Worm (Caenorhabditis elegans) whole organism, mixed stage, embryonic: Measurements from ENCODE around the gene unk-1.

Source experiments
- cnd-1 ChIP-seq: fragments of 200-800 bp; sonication (Bioruptor generic); optimal IDR thresholded peaks from 2 replicates; lab custom pipeline; 2018; ENCODE audit warnings: mild to moderate bottlenecking, missing genetic modification characterization, missing compliant biosample characterization
- elt-1 ChIP-seq: sonication (generic microtip); optimal IDR thresholded peaks from 2 replicates; lab custom pipeline; 2017; ENCODE audit warnings: missing genetic modification characterization, mild to moderate bottlenecking, missing compliant biosample characterization, antibody characterized with exemption, moderate library complexity, borderline replicate concordance; ENCODE audit not compliant: insufficient read depth
- mep-1 ChIP-seq: fragments of 150-350 bp; optimal IDR thresholded peaks from 2 replicates; lab custom pipeline; 2017; ENCODE audit warnings: missing biosample characterization, missing genetic modification reagents, missing genetic modification characterization, inconsistent platforms
- nhr-76 ChIP-seq: sonication (generic microtip); optimal IDR thresholded peaks from 2 replicates; lab custom pipeline; 2017; ENCODE audit warnings: missing biosample characterization, missing genetic modification characterization
- sem-2 ChIP-seq: fragments of 200-800 bp; sonication (Bioruptor generic); optimal IDR thresholded peaks from 2 replicates; lab custom pipeline; 2018; ENCODE audit warnings: mild to moderate bottlenecking, missing genetic modification characterization, missing compliant biosample characterization
- zip-8 ChIP-seq: fragments of 150-350 bp; optimal IDR thresholded peaks from 2 replicates; lab custom pipeline; 2014; ENCODE audit warnings: missing biosample characterization, missing genetic modification characterization

DNA sequence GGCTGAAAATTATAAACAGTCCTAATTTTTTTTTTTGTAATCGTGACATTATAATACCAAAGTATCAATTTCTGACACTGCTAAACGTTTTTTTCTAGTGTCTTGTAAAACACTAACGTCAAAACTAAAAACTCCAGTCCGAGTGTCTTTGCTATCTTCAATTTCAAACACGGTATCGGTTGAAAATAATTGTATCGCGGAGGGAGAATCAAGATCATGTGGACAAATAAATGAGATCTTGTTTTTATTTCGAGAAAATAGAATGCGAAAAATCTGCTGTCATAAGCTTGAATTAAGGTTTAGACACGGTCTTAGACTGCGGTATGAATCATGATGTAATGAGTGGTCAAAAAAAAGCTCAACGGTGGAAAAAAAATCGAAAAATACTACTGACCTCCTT lies 33.9 kb downstream of the unk-1 start:
- no peak for TF ChIP-seq mep-1 (tag; lab: Kevin White, UChicago)
- no peak for TF ChIP-seq elt-1 (tag; lab: Kevin White, UChicago)
- TF ChIP-seq sem-2 (GFP tag; lab: Kevin White, UChicago), result no peak
- TF ChIP-seq nhr-76 (tag; lab: Kevin White, UChicago), result no peak
- TF ChIP-seq cnd-1 (tag; lab: Kevin White, UChicago), result no peak
- no peak for TF ChIP-seq zip-8
